Fruit fly (Drosophila melanogaster): ENCODE data around the gene CG42699.

- no peak for TF ChIP-seq CTCF (optimal IDR thresholded peaks at IDR 0.05)
- no peak for TF ChIP-seq CG8478 (optimal IDR thresholded peaks at IDR 0.05)
These were observed 44.3 kb downstream of the CG42699 start, which contains the start of gene Prosbeta2R1 for dm6 chrX:5808654-5809053.
